Fruit fly (Drosophila melanogaster) whole organism, pupa: ENCODE data around the gene GluRS-m.

Experiments used
- CG8301 ChIP-seq: fragments of 200-800 bp; sonication (Bioruptor generic); optimal IDR thresholded peaks from 2 replicates; lab custom pipeline; 2018; ENCODE audit warnings: missing biosample characterization, mild to moderate bottlenecking, missing genetic modification characterization
- EcR ChIP-seq: fragments of 200-800 bp; sonication (Bioruptor generic); optimal IDR thresholded peaks from 3 replicates; lab custom pipeline; 2019; ENCODE audit warnings: missing biosample characterization, missing genetic modification characterization, mild to moderate bottlenecking, moderate library complexity, missing genetic modification reagents

dm6 chr3L:16385880-16386584 lies 30.9 kb downstream of the GluRS-m start, which contains the start of the genes Agpat3 and RAF2:
- no peak for TF ChIP-seq EcR
- TF ChIP-seq CG8301 (tag; lab: Kevin White, UChicago), result no peak
